Worm (Caenorhabditis elegans) whole organism, L3 larva: ENCODE measurements around the gene sqt-3.

Source experiments
- R02D3.7 ChIP-seq: fragments of 150-350 bp; optimal IDR thresholded peaks from 2 replicates; lab custom pipeline; 2014; ENCODE audit warnings: missing biosample characterization, missing genetic modification characterization
- ZK546.5 ChIP-seq: sonication (generic microtip); optimal IDR thresholded peaks from 2 replicates; lab custom pipeline; 2017; ENCODE audit warnings: missing biosample characterization, missing genetic modification characterization
- aly-2 ChIP-seq: fragments of 150-350 bp; optimal IDR thresholded peaks from 2 replicates; lab custom pipeline; 2014; ENCODE audit warnings: missing biosample characterization, missing genetic modification characterization
- ama-1 ChIP-seq: fragments of 150-350 bp; optimal IDR thresholded peaks from 2 replicates; lab custom pipeline; 2018
- ceh-16 ChIP-seq: sonication (generic microtip); optimal IDR thresholded peaks from 2 replicates; lab custom pipeline; 2017; ENCODE audit warnings: missing biosample characterization, missing genetic modification characterization
- ceh-28 ChIP-seq: fragments of 150-350 bp; optimal IDR thresholded peaks from 2 replicates; lab custom pipeline; 2014; ENCODE audit warnings: missing biosample characterization, missing genetic modification reagents, missing genetic modification characterization
- ceh-82 ChIP-seq: fragments of 150-350 bp; optimal IDR thresholded peaks from 2 replicates; lab custom pipeline; 2014; ENCODE audit warnings: missing biosample characterization, missing genetic modification characterization
- ceh-9 ChIP-seq: sonication (generic microtip); optimal IDR thresholded peaks from 2 replicates; lab custom pipeline; 2018; ENCODE audit warnings: missing biosample characterization, missing genetic modification characterization
- egl-5 ChIP-seq: fragments of 150-350 bp; optimal IDR thresholded peaks from 2 replicates; lab custom pipeline; 2017; ENCODE audit warnings: missing biosample characterization, missing genetic modification reagents, missing genetic modification characterization, inconsistent platforms
- elt-3 ChIP-seq, 3 experiments: fragments of 150-350 bp in 1 of 3; sonication (generic microtip) in 2 of 3; optimal IDR thresholded peaks; 2 replicates in 2 of 3; 4 replicates in 1 of 3; lab custom pipeline; 2014 to 2017; ENCODE audit warnings: missing biosample characterization in 3 of 3, missing genetic modification characterization in 3 of 3
- eor-1 ChIP-seq, 2 experiments: fragments of 150-350 bp; optimal IDR thresholded peaks; 2 replicates each; lab custom pipeline; 2014 to 2018; ENCODE audit warnings: missing biosample characterization in 2 of 2, missing genetic modification characterization in 2 of 2
- fkh-10 ChIP-seq: sonication (generic microtip); optimal IDR thresholded peaks from 2 replicates; lab custom pipeline; 2017; ENCODE audit warnings: missing biosample characterization, missing genetic modification reagents, missing genetic modification characterization
- fkh-2 ChIP-seq: fragments of 150-350 bp; optimal IDR thresholded peaks from 2 replicates; lab custom pipeline; 2014; ENCODE audit warnings: missing biosample characterization, missing genetic modification reagents, missing genetic modification characterization
- fos-1 ChIP-seq: fragments of 150-350 bp; optimal IDR thresholded peaks from 2 replicates; lab custom pipeline; 2014; ENCODE audit warnings: missing biosample characterization, missing genetic modification characterization
- hmg-11 ChIP-seq: sonication (generic microtip); optimal IDR thresholded peaks from 2 replicates; lab custom pipeline; 2016; ENCODE audit warnings: missing genetic modification characterization, missing compliant biosample characterization
- jun-1 ChIP-seq: fragments of 150-350 bp; optimal IDR thresholded peaks from 2 replicates; lab custom pipeline; 2014; ENCODE audit warnings: missing biosample characterization, missing genetic modification reagents, missing genetic modification characterization
- lsy-12 ChIP-seq: sonication (generic microtip); optimal IDR thresholded peaks from 2 replicates; lab custom pipeline; 2016; ENCODE audit warnings: mild to moderate bottlenecking, missing genetic modification characterization, missing compliant biosample characterization
- mdl-1 ChIP-seq: fragments of 150-350 bp; optimal IDR thresholded peaks from 2 replicates; lab custom pipeline; 2014; ENCODE audit warnings: missing biosample characterization, missing genetic modification characterization
- mml-1 ChIP-seq: fragments of 150-350 bp; sonication (generic microtip); optimal IDR thresholded peaks from 3 replicates; lab custom pipeline; 2014; ENCODE audit warnings: missing biosample characterization, missing genetic modification characterization
- nfya-1 ChIP-seq: sonication (generic microtip); optimal IDR thresholded peaks from 2 replicates; lab custom pipeline; 2017; ENCODE audit warnings: missing genetic modification characterization, mild to moderate bottlenecking, missing compliant biosample characterization, antibody characterized with exemption, moderate library complexity; ENCODE audit not compliant: insufficient read depth
- nhr-12 ChIP-seq: fragments of 150-350 bp; optimal IDR thresholded peaks from 2 replicates; lab custom pipeline; 2014; ENCODE audit warnings: missing biosample characterization, missing genetic modification characterization
- nhr-23 ChIP-seq: fragments of 150-350 bp; optimal IDR thresholded peaks from 2 replicates; lab custom pipeline; 2014; ENCODE audit warnings: missing biosample characterization, missing genetic modification reagents, missing genetic modification characterization
- nhr-237 ChIP-seq: fragments of 150-350 bp; optimal IDR thresholded peaks from 2 replicates; lab custom pipeline; 2014; ENCODE audit warnings: missing biosample characterization, missing genetic modification characterization
- nhr-25 ChIP-seq: sonication (generic microtip); optimal IDR thresholded peaks from 2 replicates; lab custom pipeline; 2017; ENCODE audit warnings: missing biosample characterization, missing genetic modification characterization
- nhr-67 ChIP-seq: fragments of 150-350 bp; optimal IDR thresholded peaks from 2 replicates; lab custom pipeline; 2014; ENCODE audit warnings: missing biosample characterization, missing genetic modification characterization
- nhr-77 ChIP-seq: fragments of 150-350 bp; optimal IDR thresholded peaks from 2 replicates; lab custom pipeline; 2014; ENCODE audit warnings: missing biosample characterization, missing genetic modification characterization
- pha-4 ChIP-seq: fragments of 150-350 bp; optimal IDR thresholded peaks from 2 replicates; lab custom pipeline; 2014; ENCODE audit warnings: missing biosample characterization, missing genetic modification reagents, missing genetic modification characterization
- pqm-1 ChIP-seq: fragments of 150-350 bp; optimal IDR thresholded peaks from 2 replicates; lab custom pipeline; 2017; ENCODE audit warnings: missing biosample characterization, missing genetic modification characterization, inconsistent platforms
- skn-1 ChIP-seq: fragments of 150-350 bp; optimal IDR thresholded peaks from 2 replicates; lab custom pipeline; 2014; ENCODE audit warnings: missing biosample characterization, missing genetic modification characterization
- unc-39 ChIP-seq: sonication (generic microtip); optimal IDR thresholded peaks from 4 replicates; lab custom pipeline; 2017; ENCODE audit warnings: missing biosample characterization, missing genetic modification characterization
- ztf-4 ChIP-seq: fragments of 150-350 bp; optimal IDR thresholded peaks from 2 replicates; lab custom pipeline; 2014; ENCODE audit warnings: missing biosample characterization, missing genetic modification characterization

Gene sqt-3

ce11 chrV:12305677-12306076, 46.9 kb upstream of the sqt-3 start:
- no peak for TF ChIP-seq eor-1 (tag; optimal IDR thresholded peaks at IDR 0.05; lab: Kevin White, UChicago)
- TF ChIP-seq ZK546.5 (tag; lab: Kevin White, UChicago), result no peak
- no peak for TF ChIP-seq ceh-16
- no peak for TF ChIP-seq lsy-12 (tag; lab: Kevin White, UChicago)
- no peak for TF ChIP-seq nhr-237 (tag; lab: Kevin White, UChicago)
- no peak for TF ChIP-seq skn-1 (tag; lab: Kevin White, UChicago)

ce11 chrV:12307011-12307540, 45.5 kb upstream of the sqt-3 start, which contains the start of gene srg-45:
TSS of gene srg-45 (plus strand) at chrV:12307490.
- TF ChIP-seq ceh-28 (tag; lab: Kevin White, UChicago) (no peak), ama-1 (lab: Kevin White, UChicago) (no peak), hmg-11 (no peak), nhr-67 (tag; lab: Kevin White, UChicago) (no peak), unc-39 (tag; lab: Kevin White, UChicago) (no peak), pha-4 (no peak), R02D3.7 (tag; lab: Kevin White, UChicago) (no peak), elt-3 (tag; optimal IDR thresholded peaks at IDR 0.05; lab: Kevin White, UChicago) (no peak), skn-1 (tag; lab: Kevin White, UChicago) (no peak), pqm-1 (tag; lab: Kevin White, UChicago) (no peak), fkh-2 (tag; lab: Kevin White, UChicago) (no peak), ZK546.5 (tag; lab: Kevin White, UChicago) (no peak), ztf-4 (tag; lab: Kevin White, UChicago) (no peak)
- TF ChIP-seq, all 47 proteins: peak for 0

- TF ChIP-seq mdl-1 (tag; lab: Kevin White, UChicago), result no peak
- TF ChIP-seq nhr-77 (tag; lab: Kevin White, UChicago), result no peak
- TF ChIP-seq jun-1 (tag; lab: Kevin White, UChicago), result no peak
- no peak for TF ChIP-seq nhr-237 (tag; lab: Kevin White, UChicago)
- TF ChIP-seq ceh-82, result no peak
- TF ChIP-seq mml-1 (tag; lab: Kevin White, UChicago), result no peak
- no peak for TF ChIP-seq nhr-23
- TF ChIP-seq aly-2, result no peak
Observed at ce11 chrV:12310256-12310655, 42.3 kb upstream of the sqt-3 start, which contains the start of gene hpo-30. TSS of gene hpo-30 (minus strand) at chrV:12310356.

ce11 chrV:12314413-12314812, 38.1 kb upstream of the sqt-3 start:
- no peak for TF ChIP-seq nhr-12 (tag; lab: Kevin White, UChicago)
- TF ChIP-seq elt-3 (tag; optimal IDR thresholded peaks at IDR 0.05; lab: Kevin White, UChicago), result no peak
- peak; percentile 8 for TF ChIP-seq nfya-1 (tag; lab: Kevin White, UChicago)
- TF ChIP-seq ceh-16, result no peak
- TF ChIP-seq fkh-10 (GFP tag; lab: Kevin White, UChicago), result peak; percentile 39
- TF ChIP-seq fos-1, result no peak

ce11 chrV:12316076-12316475, 36.5 kb upstream of the sqt-3 start:
- no peak for TF ChIP-seq egl-5 (tag; lab: Kevin White, UChicago)
- no peak for TF ChIP-seq nhr-77 (tag; lab: Kevin White, UChicago)
- no peak for TF ChIP-seq eor-1 (tag; optimal IDR thresholded peaks at IDR 0.05; lab: Kevin White, UChicago)
- no peak for TF ChIP-seq ama-1 (lab: Kevin White, UChicago)
- TF ChIP-seq pqm-1 (tag; lab: Kevin White, UChicago), result no peak
- TF ChIP-seq skn-1 (tag; lab: Kevin White, UChicago), result no peak
- no peak for TF ChIP-seq nhr-25 (tag; lab: Kevin White, UChicago)

- TF ChIP-seq ztf-4 (tag; lab: Kevin White, UChicago) (no peak), nhr-23 (no peak), nhr-77 (tag; lab: Kevin White, UChicago) (no peak), ceh-28 (tag; lab: Kevin White, UChicago) (no peak), ceh-9 (no peak), elt-3 (tag; optimal IDR thresholded peaks at IDR 0.05; lab: Kevin White, UChicago) (no peak), ZK546.5 (tag; lab: Kevin White, UChicago) (no peak), skn-1 (tag; lab: Kevin White, UChicago) (no peak)
- TF ChIP-seq, all 47 proteins: peak for 0
Observed at ce11 chrV:12317080-12317479, 35.5 kb upstream of the sqt-3 start, which contains the start of gene R04F11.3. TSS of gene R04F11.3 (minus strand) at chrV:12317180.
